Worm (Caenorhabditis elegans) whole organism, L4/young adult: ENCODE results near the gene mdf-2.

ENCODE experiments used
- W03F9.2 ChIP-seq: fragments of 150-350 bp; optimal IDR thresholded peaks from 2 replicates; lab custom pipeline; 2014; ENCODE audit warnings: missing biosample characterization, missing genetic modification characterization
- him-1 ChIP-seq: sonication (generic microtip); optimal IDR thresholded peaks from 2 replicates; lab custom pipeline; 2016; ENCODE audit warnings: missing genotype, missing genetic modification reagents, missing genetic modification characterization, missing compliant biosample characterization

- TF ChIP-seq W03F9.2 = peak; percentile 50
- peak; percentile 37 for TF ChIP-seq him-1 (tag; lab: Kevin White, UChicago)
Measured at ce11 chrIV:2599634-2600033, 41.3 kb downstream of the mdf-2 start.
